Fruit fly (Drosophila melanogaster) whole organism, embryonic: ENCODE data around the gene mbm.

ENCODE experiments used
- ATbp ChIP-seq: fragments of 200-800 bp; sonication (Bioruptor generic); optimal IDR thresholded peaks from 2 replicates; lab custom pipeline; 2017; ENCODE audit warnings: missing biosample characterization, mild to moderate bottlenecking, missing genetic modification characterization, missing genetic modification reagents
- Abd-B ChIP-seq: fragments of 200-800 bp; sonication (Bioruptor generic); optimal IDR thresholded peaks from 2 replicates; lab custom pipeline; 2018; ENCODE audit warnings: missing biosample characterization, mild to moderate bottlenecking, missing genetic modification characterization, moderate library complexity
- Adf1 ChIP-seq: fragments of 200-800 bp; sonication (Bioruptor generic); IDR thresholded peaks from 2 replicates; pipeline ENCODE4 v1.3.6; 2022; ENCODE audit warnings: missing biosample characterization, missing genetic modification characterization
- BEAF-32 ChIP-seq: fragments of 200-800 bp; sonication (Bioruptor generic); optimal IDR thresholded peaks from 3 replicates; lab custom pipeline; 2017; ENCODE audit warnings: missing biosample characterization, missing genetic modification characterization, mild to moderate bottlenecking, moderate library complexity, missing genetic modification reagents
- CG10431 ChIP-seq: fragments of 200-800 bp; sonication (Bioruptor generic); optimal IDR thresholded peaks from 3 replicates; lab custom pipeline; 2018; ENCODE audit warnings: missing biosample characterization, mild to moderate bottlenecking, missing genetic modification characterization
- CG11504 ChIP-seq: fragments of 200-800 bp; sonication (Bioruptor generic); optimal IDR thresholded peaks from 3 replicates; lab custom pipeline; 2019; ENCODE audit warnings: missing biosample characterization, mild to moderate bottlenecking, missing genetic modification characterization, moderate library complexity
- CG12155 ChIP-seq: fragments of 200-800 bp; sonication (Bioruptor generic); optimal IDR thresholded peaks from 3 replicates; lab custom pipeline; 2016; ENCODE audit warnings: missing biosample characterization, missing genetic modification characterization
- CG12769 ChIP-seq: fragments of 200-800 bp; sonication (Bioruptor generic); optimal IDR thresholded peaks from 2 replicates; lab custom pipeline; 2019; ENCODE audit warnings: missing biosample characterization, mild to moderate bottlenecking, missing genetic modification characterization, moderate library complexity
- CG15269 ChIP-seq: fragments of 200-800 bp; sonication (Bioruptor generic); optimal IDR thresholded peaks from 2 replicates; lab custom pipeline; 2018; ENCODE audit warnings: missing biosample characterization, mild to moderate bottlenecking, missing genetic modification characterization, moderate library complexity
- CG17186 ChIP-seq: fragments of 200-800 bp; sonication (Bioruptor generic); optimal IDR thresholded peaks from 3 replicates; lab custom pipeline; 2017; ENCODE audit warnings: missing biosample characterization, missing genetic modification reagents, missing genetic modification characterization
- CG17912 ChIP-seq: fragments of 200-800 bp; sonication (Bioruptor generic); optimal IDR thresholded peaks from 2 replicates; lab custom pipeline; 2018; ENCODE audit warnings: missing biosample characterization, mild to moderate bottlenecking, missing genetic modification characterization
- CG2116 ChIP-seq: fragments of 200-800 bp; sonication (Bioruptor generic); optimal IDR thresholded peaks from 3 replicates; lab custom pipeline; 2018; ENCODE audit warnings: missing biosample characterization, mild to moderate bottlenecking, missing genetic modification characterization
- CG2199 ChIP-seq: fragments of 200-800 bp; sonication (Bioruptor generic); IDR thresholded peaks from 3 replicates; pipeline ENCODE4 v1.3.6; 2022; ENCODE audit warnings: missing biosample characterization, missing genetic modification characterization
- CG32767 ChIP-seq: fragments of 200-800 bp; sonication (Bioruptor generic); IDR thresholded peaks from 2 replicates; pipeline ENCODE4 v1.3.6; 2022; ENCODE audit warnings: missing biosample characterization, missing genetic modification characterization
- CG43689 ChIP-seq: fragments of 200-800 bp; sonication (Bioruptor generic); IDR thresholded peaks from 2 replicates; pipeline ENCODE4 v1.3.6; 2022; ENCODE audit warnings: missing biosample characterization, missing genetic modification characterization
- CG4707 ChIP-seq: fragments of 200-800 bp; sonication (Bioruptor generic); optimal IDR thresholded peaks from 2 replicates; lab custom pipeline; 2018; ENCODE audit warnings: missing biosample characterization, mild to moderate bottlenecking, missing genetic modification characterization, moderate library complexity
- CG4730 ChIP-seq: fragments of 200-800 bp; sonication (Bioruptor generic); IDR thresholded peaks from 2 replicates; pipeline ENCODE4 v1.3.6; 2022; ENCODE audit warnings: missing biosample characterization, missing genetic modification characterization
- CG5245 ChIP-seq: fragments of 200-800 bp; sonication (Bioruptor generic); optimal IDR thresholded peaks from 3 replicates; lab custom pipeline; 2016; ENCODE audit warnings: missing biosample characterization, missing genetic modification characterization
- CG7928 ChIP-seq: fragments of 200-800 bp; sonication (Bioruptor generic); optimal IDR thresholded peaks from 2 replicates; lab custom pipeline; 2017; ENCODE audit warnings: missing biosample characterization, mild to moderate bottlenecking, missing genetic modification characterization
- Camta ChIP-seq: fragments of 200-800 bp; sonication (Bioruptor generic); optimal IDR thresholded peaks from 2 replicates; lab custom pipeline; 2016; ENCODE audit warnings: missing biosample characterization, missing genetic modification characterization
- Dbx ChIP-seq: fragments of 200-800 bp; sonication (Bioruptor generic); IDR thresholded peaks from 3 replicates; pipeline ENCODE4 v1.3.6; 2022; ENCODE audit warnings: missing biosample characterization, missing genetic modification characterization
- Dp ChIP-seq: fragments of 200-800 bp; sonication (Bioruptor generic); optimal IDR thresholded peaks from 2 replicates; lab custom pipeline; 2018; ENCODE audit warnings: missing biosample characterization, mild to moderate bottlenecking, missing genetic modification characterization, moderate library complexity
- Ets65A ChIP-seq: fragments of 200-800 bp; sonication (Bioruptor generic); peaks from one replicate; lab custom pipeline; 2016; ENCODE audit warnings: missing biosample characterization, missing genetic modification characterization
- HHEX ChIP-seq: fragments of 200-800 bp; sonication (Bioruptor generic); optimal IDR thresholded peaks from 3 replicates; lab custom pipeline; 2017; ENCODE audit warnings: missing biosample characterization, mild to moderate bottlenecking, missing genetic modification characterization, missing genetic modification reagents
- HmgD ChIP-seq: fragments of 200-800 bp; sonication (Bioruptor generic); optimal IDR thresholded peaks from 3 replicates; lab custom pipeline; 2016; ENCODE audit warnings: missing biosample characterization, missing genetic modification characterization
- NFAT ChIP-seq: fragments of 200-800 bp; sonication (Bioruptor generic); IDR thresholded peaks from 2 replicates; pipeline ENCODE4 v1.3.6; 2022; ENCODE audit warnings: missing biosample characterization, missing genetic modification characterization
- Ravus ChIP-seq: fragments of 200-800 bp; sonication (Bioruptor generic); IDR thresholded peaks from 2 replicates; pipeline ENCODE4 v1.3.6; 2022; ENCODE audit warnings: missing biosample characterization, missing genetic modification characterization
- Scr ChIP-seq: fragments of 200-800 bp; sonication (Bioruptor generic); IDR thresholded peaks from 2 replicates; pipeline ENCODE4 v1.3.6; 2022; ENCODE audit warnings: missing biosample characterization, missing genetic modification characterization; ENCODE audit not compliant: partially characterized antibody
- Sin3A ChIP-seq: fragments of >200 bp; optimal IDR thresholded peaks from 2 replicates; lab custom pipeline; 2018
- Spps ChIP-seq: fragments of 200-800 bp; sonication (Bioruptor generic); optimal IDR thresholded peaks from 2 replicates; lab custom pipeline; 2018; ENCODE audit warnings: missing biosample characterization, mild to moderate bottlenecking, missing genetic modification characterization
- Sry-β ChIP-seq: fragments of 200-800 bp; sonication (Bioruptor generic); optimal IDR thresholded peaks from 2 replicates; lab custom pipeline; 2018; ENCODE audit warnings: missing biosample characterization, mild to moderate bottlenecking, missing genetic modification characterization, moderate library complexity
- Usf ChIP-seq: fragments of 200-800 bp; sonication (Bioruptor generic); optimal IDR thresholded peaks from 2 replicates; lab custom pipeline; 2017; ENCODE audit warnings: missing genotype, missing biosample characterization, missing genetic modification characterization
- az2 ChIP-seq: fragments of 200-800 bp; sonication (Bioruptor generic); optimal IDR thresholded peaks from 3 replicates; lab custom pipeline; 2016; ENCODE audit warnings: missing biosample characterization, missing genetic modification characterization
- crol ChIP-seq: fragments of 200-800 bp; sonication (Bioruptor generic); IDR thresholded peaks from 2 replicates; pipeline ENCODE4 v1.3.6; 2022; ENCODE audit warnings: missing biosample characterization, missing genetic modification characterization
- ftz-f1 ChIP-seq: fragments of 200-800 bp; sonication (Bioruptor generic); optimal IDR thresholded peaks from 2 replicates; lab custom pipeline; 2016; ENCODE audit warnings: missing biosample characterization, missing genetic modification characterization
- fu2 ChIP-seq: fragments of 200-800 bp; sonication (Bioruptor generic); optimal IDR thresholded peaks from 2 replicates; lab custom pipeline; 2016; ENCODE audit warnings: missing biosample characterization, missing genetic modification characterization
- h ChIP-seq: fragments of >200 bp; optimal IDR thresholded peaks from 2 replicates; lab custom pipeline; 2017
- jumu ChIP-seq: fragments of 200-800 bp; sonication (Bioruptor generic); optimal IDR thresholded peaks from 3 replicates; lab custom pipeline; 2016; ENCODE audit warnings: missing biosample characterization, missing genetic modification characterization
- mld ChIP-seq: fragments of 200-800 bp; sonication (Bioruptor generic); IDR thresholded peaks from 3 replicates; pipeline ENCODE4 v1.3.6; 2022; ENCODE audit warnings: missing biosample characterization, missing genetic modification characterization; ENCODE audit not compliant: partially characterized antibody
- nau ChIP-seq: fragments of 200-800 bp; sonication (Bioruptor generic); optimal IDR thresholded peaks from 3 replicates; lab custom pipeline; 2017; ENCODE audit warnings: missing biosample characterization, mild to moderate bottlenecking, missing genetic modification characterization, missing genetic modification reagents
- nerfin-2 ChIP-seq: fragments of 200-800 bp; sonication (Bioruptor generic); IDR thresholded peaks from 2 replicates; pipeline ENCODE4 v1.3.6; 2022; ENCODE audit warnings: missing biosample characterization, missing genetic modification characterization; ENCODE audit not compliant: partially characterized antibody
- pho ChIP-seq: fragments of 200-800 bp; sonication (Bioruptor generic); optimal IDR thresholded peaks from 2 replicates; lab custom pipeline; 2016; ENCODE audit warnings: missing biosample characterization, missing genetic modification characterization
- phol ChIP-seq: fragments of 200-800 bp; sonication (Bioruptor generic); optimal IDR thresholded peaks from 3 replicates; lab custom pipeline; 2018; ENCODE audit warnings: missing biosample characterization, mild to moderate bottlenecking, missing genetic modification characterization, moderate library complexity
- salm ChIP-seq: fragments of 200-800 bp; sonication (Bioruptor generic); optimal IDR thresholded peaks from 2 replicates; lab custom pipeline; 2018; ENCODE audit warnings: missing biosample characterization, mild to moderate bottlenecking, missing genetic modification characterization
- schlank ChIP-seq: fragments of 200-800 bp; sonication (Bioruptor generic); optimal IDR thresholded peaks from 2 replicates; lab custom pipeline; 2018; ENCODE audit warnings: missing biosample characterization, mild to moderate bottlenecking, missing genetic modification characterization
- ssp ChIP-seq: fragments of 200-800 bp; sonication (Bioruptor generic); IDR thresholded peaks from 2 replicates; pipeline ENCODE4 v1.3.6; 2022; ENCODE audit warnings: missing biosample characterization, missing genetic modification characterization
- tap ChIP-seq: fragments of 200-800 bp; optimal IDR thresholded peaks from 3 replicates; lab custom pipeline; 2019; ENCODE audit warnings: missing biosample characterization, mild to moderate bottlenecking, missing genetic modification characterization, moderate library complexity
- toy ChIP-seq: fragments of 200-800 bp; sonication (Bioruptor generic); IDR thresholded peaks from 2 replicates; pipeline ENCODE4 v1.3.6; 2022; ENCODE audit warnings: missing biosample characterization, missing genetic modification characterization
- trh ChIP-seq: fragments of 200-800 bp; sonication (Bioruptor generic); optimal IDR thresholded peaks from 2 replicates; lab custom pipeline; 2016; ENCODE audit warnings: missing biosample characterization, missing genetic modification characterization
- twi ChIP-seq: fragments of 200-800 bp; optimal IDR thresholded peaks from 2 replicates; lab custom pipeline; 2019; ENCODE audit warnings: missing biosample characterization, mild to moderate bottlenecking, missing genetic modification characterization, moderate library complexity
- vfl ChIP-seq: fragments of 200-800 bp; sonication (Bioruptor generic); optimal IDR thresholded peaks from 2 replicates; lab custom pipeline; 2016; ENCODE audit warnings: missing biosample characterization, missing genetic modification characterization
- zfh2 ChIP-seq: fragments of 200-800 bp; sonication (Bioruptor generic); optimal IDR thresholded peaks from 2 replicates; lab custom pipeline; 2016; ENCODE audit warnings: missing biosample characterization, missing genetic modification characterization

The mbm gene

dm6 chr2L:305646-306045 lies 32.1 kb upstream of the mbm start, which contains the start of gene Plc21C (continued):
- TF ChIP-seq mld (no peak), ssp (GFP tag; lab: Robert Waterston, UW) (peak; percentile 34; the same call in 1 of the 2 replicates), Scr (peak; percentile 42; the same call in 1 of the 2 replicates), zfh2 (GFP tag; lab: Kevin White, UChicago) (peak; percentile 33), CG2116 (GFP tag; lab: Kevin White, UChicago) (peak; percentile 81), CG12769 (tag; lab: Kevin White, UChicago) (peak; percentile 52), CG17186 (GFP tag; lab: Kevin White, UChicago) (peak; percentile 49), tap (tag; lab: Kevin White, UChicago) (no peak), jumu (GFP tag; lab: Kevin White, UChicago) (peak; percentile 41), pho (GFP tag; lab: Kevin White, UChicago) (peak; percentile 48), nau (GFP tag; lab: Kevin White, UChicago) (peak; percentile 5), h (lab: Kevin White, UChicago) (no peak), CG4707 (GFP tag; lab: Kevin White, UChicago) (no peak), Dp (GFP tag; lab: Kevin White, UChicago) (peak; percentile 99), Adf1 (GFP tag; lab: Robert Waterston, UW) (peak; percentile 92), CG5245 (GFP tag; lab: Kevin White, UChicago) (no peak), ATbp (GFP tag; lab: Kevin White, UChicago) (no peak), NFAT (GFP tag; lab: Robert Waterston, UW) (0 out of 2 replicates have a peak, but pooled peaks have one; percentile 29), schlank (tag; lab: Kevin White, UChicago) (no peak), Abd-B (GFP tag; lab: Kevin White, UChicago) (peak; percentile 49), CG11504 (tag; lab: Kevin White, UChicago) (peak; percentile 65), Ets65A (GFP tag; lab: Kevin White, UChicago) (peak; percentile 96), CG12155 (peak; percentile 91), crol (GFP tag; lab: Robert Waterston, UW) (no peak), Ravus (GFP tag; lab: Robert Waterston, UW) (no peak), phol (peak; percentile 68), CG32767 (GFP tag; lab: Robert Waterston, UW) (no peak), salm (tag; lab: Kevin White, UChicago) (peak; percentile 14), CG4730 (GFP tag; lab: Robert Waterston, UW) (no peak), toy (GFP tag; lab: Robert Waterston, UW) (no peak), ftz-f1 (GFP tag; lab: Kevin White, UChicago) (peak; percentile 16), BEAF-32 (GFP tag; lab: Kevin White, UChicago) (peak; percentile 64), HHEX (GFP tag; lab: Kevin White, UChicago) (no peak), CG43689 (no peak), az2 (peak; percentile 26), CG17912 (no peak), Sry-β (GFP tag; lab: Kevin White, UChicago) (peak; percentile 49), CG10431 (GFP tag; lab: Kevin White, UChicago) (no peak), Usf (GFP tag; lab: Kevin White, UChicago) (no peak), twi (tag; lab: Kevin White, UChicago) (peak; percentile 32), Dbx (peak; percentile 59; the same call in 2 of the 3 replicates), CG15269 (tag; lab: Kevin White, UChicago) (peak; percentile 35), Spps (tag; lab: Kevin White, UChicago) (peak; percentile 24), Sin3A (peak; percentile 97), HmgD (GFP tag; lab: Kevin White, UChicago) (peak; percentile 61), fu2 (GFP tag; lab: Kevin White, UChicago) (peak; percentile 53), trh (GFP tag; lab: Kevin White, UChicago) (no peak), vfl (GFP tag; lab: Kevin White, UChicago) (peak; percentile 42), Camta (GFP tag; lab: Kevin White, UChicago) (peak; percentile 37), nerfin-2 (no peak), CG7928 (GFP tag; lab: Kevin White, UChicago) (peak; percentile 42), CG2199 (GFP tag; lab: Robert Waterston, UW) (no peak)
